Fruit fly (Drosophila melanogaster): ENCODE data around the gene CG4281.

The CG4281 gene

DNA sequence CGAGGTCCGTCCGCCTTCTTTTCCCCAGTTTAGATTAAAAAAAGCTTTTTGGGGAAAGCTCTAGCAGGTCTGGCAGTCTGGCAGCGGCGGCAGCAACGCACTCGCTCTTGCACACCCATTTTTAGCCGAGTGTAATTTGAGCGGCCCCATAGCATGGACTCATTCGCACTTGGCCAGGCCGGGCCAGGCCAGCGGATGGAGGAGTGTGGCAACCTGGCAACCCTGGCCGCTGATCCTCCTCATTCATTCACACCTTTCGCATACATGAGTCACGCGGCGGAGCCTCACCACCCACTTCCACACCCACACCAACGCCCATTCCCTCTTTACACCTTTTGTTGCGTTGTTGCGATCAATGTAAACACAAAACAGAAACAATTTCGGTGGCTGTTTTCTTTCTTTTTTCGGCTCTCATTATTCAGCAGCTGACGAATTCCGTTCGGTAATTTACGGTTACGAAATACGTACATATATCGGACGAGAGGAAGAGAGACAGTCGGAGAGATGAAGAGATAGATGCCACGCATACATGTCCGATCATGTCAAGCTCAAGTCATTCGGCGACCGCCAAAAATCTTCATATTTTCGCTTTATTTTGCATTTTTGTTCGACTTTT lies 32.0 kb downstream of the CG4281 start (continued):
- 0 out of 4 replicates have a peak, but pooled peaks have one; percentile 48 for TF ChIP-seq chinmo (GFP tag; IDR thresholded peaks at IDR 0.05; ENCODE audit: partially characterized antibody)
- TF ChIP-seq Bteb2 (GFP tag; optimal IDR thresholded peaks at IDR 0.05) = no peak
- TF ChIP-seq tin (GFP tag; optimal IDR thresholded peaks at IDR 0.05) = no peak
- peak; percentile 9 for TF ChIP-seq mirr (GFP tag; optimal IDR thresholded peaks at IDR 0.05)
- TF ChIP-seq ERR (GFP tag; optimal IDR thresholded peaks at IDR 0.05) = no peak
- TF ChIP-seq Fer3 (tag; optimal IDR thresholded peaks at IDR 0.05) = no peak
- TF ChIP-seq Atf6 (GFP tag; IDR thresholded peaks at IDR 0.05) = no peak
- TF ChIP-seq Lim3 (GFP tag; IDR thresholded peaks at IDR 0.05) = no peak
- TF ChIP-seq CG17186 (GFP tag; optimal IDR thresholded peaks at IDR 0.05) = no peak
- peak; percentile 28 for TF ChIP-seq CG1832 (GFP tag; optimal IDR thresholded peaks at IDR 0.05)
- no peak for TF ChIP-seq Xbp1 (GFP tag; optimal IDR thresholded peaks at IDR 0.05)
- TF ChIP-seq CG10565 (GFP tag; optimal IDR thresholded peaks at IDR 0.05) = no peak
- no peak for TF ChIP-seq Hr3 (GFP tag; optimal IDR thresholded peaks at IDR 0.05)
- no peak for TF ChIP-seq ap (GFP tag; IDR thresholded peaks at IDR 0.05)
- no peak for TF ChIP-seq usp (GFP tag; optimal IDR thresholded peaks at IDR 0.05)
- no peak for TF ChIP-seq CG2129 (GFP tag; IDR thresholded peaks at IDR 0.05; ENCODE audit: partially characterized antibody)
- no peak for TF ChIP-seq Dip2 (GFP tag; IDR thresholded peaks at IDR 0.05)
- no peak for TF ChIP-seq CG9727 (GFP tag; optimal IDR thresholded peaks at IDR 0.05)
- no peak for TF ChIP-seq CG7556 (GFP tag; optimal IDR thresholded peaks at IDR 0.05)
- no peak for TF ChIP-seq CG15269 (tag; optimal IDR thresholded peaks at IDR 0.05)
- no peak for TF ChIP-seq oc (tag; optimal IDR thresholded peaks at IDR 0.05)
- TF ChIP-seq CG12744 (GFP tag; optimal IDR thresholded peaks at IDR 0.05) = no peak
- TF ChIP-seq Hey (tag; optimal IDR thresholded peaks at IDR 0.05) = no peak
- TF ChIP-seq kay (GFP tag; optimal IDR thresholded peaks at IDR 0.05) = peak; percentile 64
- no peak for TF ChIP-seq CG7372 (GFP tag; IDR thresholded peaks at IDR 0.05)
- TF ChIP-seq CG8944 (GFP tag; optimal IDR thresholded peaks at IDR 0.05) = no peak
- no peak for TF ChIP-seq CG17829 (tag; optimal IDR thresholded peaks at IDR 0.05)
- no peak for TF ChIP-seq Myb (GFP tag; optimal IDR thresholded peaks at IDR 0.05)
- TF ChIP-seq CG9437 (GFP tag; optimal IDR thresholded peaks at IDR 0.05) = no peak
- TF ChIP-seq CG6254 (GFP tag; optimal IDR thresholded peaks at IDR 0.05) = no peak
- TF ChIP-seq CG8478 (optimal IDR thresholded peaks at IDR 0.05) = no peak
- peak; percentile 6 for TF ChIP-seq lab (GFP tag; optimal IDR thresholded peaks at IDR 0.05)
- no peak for TF ChIP-seq NK7.1 (GFP tag; optimal IDR thresholded peaks at IDR 0.05)
- no peak for TF ChIP-seq CG1233 (GFP tag; optimal IDR thresholded peaks at IDR 0.05)
- peak; percentile 92 for TF ChIP-seq so (GFP tag; IDR thresholded peaks at IDR 0.05)
- no peak for TF ChIP-seq slou (GFP tag; optimal IDR thresholded peaks at IDR 0.05)
- TF ChIP-seq Deaf1 (tag; optimal IDR thresholded peaks at IDR 0.05) = peak; percentile 34
- no peak for TF ChIP-seq vvl (GFP tag; IDR thresholded peaks at IDR 0.05)
- no peak for TF ChIP-seq gsb-n (tag; optimal IDR thresholded peaks at IDR 0.05)
- TF ChIP-seq schlank (tag; optimal IDR thresholded peaks at IDR 0.05) = no peak
- TF ChIP-seq CG4730 (GFP tag; IDR thresholded peaks at IDR 0.05) = no peak
- no peak for TF ChIP-seq zen2 (GFP tag; IDR thresholded peaks at IDR 0.05; ENCODE audit: partially characterized antibody)
